Fruit fly (Drosophila melanogaster): ENCODE measurements around the gene MTPAP.

- TF ChIP-seq CG8478 (optimal IDR thresholded peaks at IDR 0.05) (no peak), CTCF (optimal IDR thresholded peaks at IDR 0.05) (no peak)
Observed at dm6 chrX:1298287-1298686, 50.9 kb downstream of the MTPAP start, which contains the start of gene CG32811.
